Fruit fly (Drosophila melanogaster) Kc167 (cell line): ENCODE results near the gene robl62A.

Experiments used
- Myc ChIP-seq: fragments of >200 bp; optimal IDR thresholded peaks from 2 replicates; lab custom pipeline; 2017; ENCODE audit warnings: missing external identifiers
- Sin3A ChIP-seq: fragments of >200 bp; optimal IDR thresholded peaks from 2 replicates; lab custom pipeline; 2018; ENCODE audit warnings: missing external identifiers
- h ChIP-seq: fragments of >200 bp; optimal IDR thresholded peaks from 3 replicates; lab custom pipeline; 2018; ENCODE audit warnings: missing external identifiers
- insv ChIP-seq: fragments of >200 bp; optimal IDR thresholded peaks from 3 replicates; lab custom pipeline; 2018; ENCODE audit warnings: missing external identifiers
- psq ChIP-seq: fragments of >200 bp; optimal IDR thresholded peaks from 2 replicates; lab custom pipeline; 2017; ENCODE audit warnings: missing external identifiers
- ttk ChIP-seq: sonication (Bioruptor generic); optimal IDR thresholded peaks from 2 replicates; lab custom pipeline; 2017; ENCODE audit warnings: missing external identifiers

Gene robl62A

dm6 chr3L:1464465-1464864 lies 13.0 kb upstream of the robl62A start:
- TF ChIP-seq insv (lab: Kevin White, UChicago) = no peak
- no peak for TF ChIP-seq Sin3A
- TF ChIP-seq ttk = no peak
- TF ChIP-seq h (lab: Kevin White, UChicago) = no peak
- no peak for TF ChIP-seq Myc (lab: Kevin White, UChicago)
- TF ChIP-seq psq (lab: Kevin White, UChicago) = no peak

dm6 chr3L:1469241-1469640 lies 8.2 kb upstream of the robl62A start:
- no peak for TF ChIP-seq ttk
- TF ChIP-seq Sin3A = no peak
- no peak for TF ChIP-seq h (lab: Kevin White, UChicago)
- no peak for TF ChIP-seq Myc (lab: Kevin White, UChicago)
- TF ChIP-seq insv (lab: Kevin White, UChicago) = no peak
- TF ChIP-seq psq (lab: Kevin White, UChicago) = no peak

DNA sequence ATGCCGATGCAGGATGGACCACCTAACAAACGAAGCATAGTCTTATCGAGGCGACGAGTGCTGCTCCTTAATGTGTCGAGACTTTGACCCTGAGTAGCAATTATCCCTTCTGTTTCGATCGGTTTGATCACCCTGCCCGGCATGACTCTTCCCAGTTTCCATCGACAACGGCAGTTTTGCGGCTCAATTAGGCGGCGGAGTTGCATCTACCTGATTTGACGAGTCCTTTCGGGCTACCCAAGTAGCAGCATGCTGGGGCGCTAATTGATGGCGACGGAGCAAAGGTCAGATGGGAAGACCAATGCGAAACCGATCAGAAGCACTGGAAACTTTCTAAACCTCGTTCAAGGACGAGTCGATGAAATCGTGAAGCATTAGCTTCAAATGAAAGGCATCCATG lies 6.4 kb upstream of the robl62A start:
- TF ChIP-seq insv (lab: Kevin White, UChicago) (no peak), psq (lab: Kevin White, UChicago) (no peak), ttk (no peak), h (lab: Kevin White, UChicago) (no peak), Sin3A (no peak), Myc (lab: Kevin White, UChicago) (no peak)

dm6 chr3L:1471960-1472359 lies 5.5 kb upstream of the robl62A start, which contains the start of gene Naa30B:
Gene Naa30B (minus strand): TSS chr3L:1472060.
- no peak for TF ChIP-seq Sin3A
- TF ChIP-seq ttk = no peak
- TF ChIP-seq psq (lab: Kevin White, UChicago) = no peak
- no peak for TF ChIP-seq h (lab: Kevin White, UChicago)
- no peak for TF ChIP-seq insv (lab: Kevin White, UChicago)
- no peak for TF ChIP-seq Myc (lab: Kevin White, UChicago)

dm6 chr3L:1475157-1475556 lies 2.3 kb upstream of the robl62A start, which contains the start of gene Ptp61F:
Gene Ptp61F (minus strand): TSS chr3L:1475257.
- TF ChIP-seq insv (lab: Kevin White, UChicago) (no peak), psq (lab: Kevin White, UChicago) (no peak), Myc (lab: Kevin White, UChicago) (no peak), h (lab: Kevin White, UChicago) (no peak), ttk (no peak), Sin3A (no peak)

dm6 chr3L:1478998-1479680 lies 1.7 kb downstream of the robl62A start:
- TF ChIP-seq ttk (no peak), h (lab: Kevin White, UChicago) (no peak), psq (lab: Kevin White, UChicago) (no peak), insv (lab: Kevin White, UChicago) (no peak), Sin3A (no peak), Myc (lab: Kevin White, UChicago) (no peak)

- TF ChIP-seq h (lab: Kevin White, UChicago) (no peak), Sin3A (no peak), insv (lab: Kevin White, UChicago) (no peak), Myc (lab: Kevin White, UChicago) (no peak), psq (lab: Kevin White, UChicago) (no peak), ttk (no peak)
Observed at dm6 chr3L:1484747-1485146, 7.3 kb downstream of the robl62A start.

DNA sequence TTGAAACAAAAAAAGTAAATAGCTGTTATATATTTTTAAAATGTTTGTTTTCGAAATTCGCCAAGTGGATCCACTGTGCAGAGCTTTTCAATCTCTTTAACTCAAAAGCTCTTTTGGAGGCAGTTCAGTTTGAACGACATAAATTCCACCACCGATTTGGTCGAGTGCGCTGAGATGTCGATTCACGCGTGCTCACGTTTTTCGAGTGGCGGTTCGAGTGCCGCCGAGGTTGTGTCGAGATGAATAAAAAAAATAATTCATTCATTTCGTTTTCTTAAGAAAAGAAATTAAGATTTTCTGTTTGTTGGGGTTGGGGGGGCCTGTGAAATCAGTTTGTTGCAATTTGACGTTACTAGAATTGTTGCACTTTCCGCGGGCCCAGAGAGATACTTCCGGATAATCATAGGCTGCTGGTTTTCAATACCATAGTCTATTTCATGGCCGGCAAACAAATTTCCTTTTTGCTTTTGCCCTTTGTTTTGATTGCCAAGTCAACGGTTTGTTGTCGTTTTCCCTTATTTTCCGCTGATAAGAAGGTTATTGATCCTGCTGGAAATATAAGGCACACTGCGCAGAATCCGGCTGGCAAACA lies 11.3 kb downstream of the robl62A start:
- TF ChIP-seq insv (lab: Kevin White, UChicago) = no peak
- TF ChIP-seq h (lab: Kevin White, UChicago) = no peak
- TF ChIP-seq psq (lab: Kevin White, UChicago) = no peak
- no peak for TF ChIP-seq Myc (lab: Kevin White, UChicago)
- no peak for TF ChIP-seq ttk

DNA sequence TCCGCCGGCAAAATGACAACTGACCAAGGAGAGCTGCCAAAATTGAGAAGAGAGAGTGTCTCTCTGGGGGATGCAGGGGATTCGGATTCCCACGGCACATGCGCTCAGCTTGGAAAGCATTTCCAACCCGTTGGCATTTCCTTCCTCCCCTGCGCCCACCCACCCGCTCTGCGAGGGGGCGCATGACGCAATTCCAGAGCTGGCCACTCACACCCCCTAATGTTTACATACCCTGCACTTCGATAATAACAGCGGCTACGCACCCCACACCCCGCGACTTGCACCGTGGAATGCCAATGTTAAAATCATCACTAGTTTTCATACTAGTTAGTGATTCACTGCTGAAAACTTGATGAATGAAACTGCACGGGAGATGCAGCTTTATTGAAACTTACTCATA lies 12.1 kb downstream of the robl62A start, which contains the start of gene stet:
TSS of gene stet (minus strand) at position 25 of the 400 bp plus-strand sequence.
- TF ChIP-seq insv (lab: Kevin White, UChicago) = no peak
- TF ChIP-seq Myc (lab: Kevin White, UChicago) = no peak
- no peak for TF ChIP-seq Sin3A
- TF ChIP-seq h (lab: Kevin White, UChicago) = no peak
- TF ChIP-seq psq (lab: Kevin White, UChicago) = no peak
- TF ChIP-seq ttk = no peak

DNA sequence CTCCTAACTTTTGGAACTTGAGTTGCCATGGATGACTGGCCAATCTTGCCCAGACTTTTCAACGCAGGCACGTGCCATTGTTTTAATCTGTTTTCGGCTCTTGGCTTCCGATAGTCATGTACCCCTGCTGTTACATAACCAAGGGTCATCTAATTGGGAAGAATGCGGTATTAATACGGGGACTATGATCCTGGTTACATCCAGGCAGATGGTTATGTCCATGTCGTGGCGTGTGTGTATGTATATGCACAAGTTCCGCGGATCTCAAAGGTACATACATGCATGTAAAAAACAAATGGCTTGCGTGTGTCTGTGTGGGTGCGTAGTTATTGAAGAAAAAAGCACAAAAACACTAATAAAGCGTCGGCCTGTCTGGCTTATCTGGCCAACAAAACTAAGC lies 18.4 kb downstream of the robl62A start:
- TF ChIP-seq Sin3A (no peak), Myc (lab: Kevin White, UChicago) (no peak), ttk (no peak), h (lab: Kevin White, UChicago) (no peak), insv (lab: Kevin White, UChicago) (no peak), psq (lab: Kevin White, UChicago) (no peak)

- TF ChIP-seq h (lab: Kevin White, UChicago) (no peak), Sin3A (no peak), insv (lab: Kevin White, UChicago) (no peak), Myc (lab: Kevin White, UChicago) (no peak), psq (lab: Kevin White, UChicago) (no peak), ttk (no peak)
Observed at dm6 chr3L:1496408-1496807, 19.0 kb downstream of the robl62A start, which contains the start of gene CG12084. Gene CG12084 (minus strand): TSS chr3L:1496643.
